Fruit fly (Drosophila melanogaster) whole organism, embryonic: Measurements from ENCODE around the gene Rbp6.

Experiments
- B-H2 ChIP-seq: fragments of 200-800 bp; sonication (Bioruptor generic); optimal IDR thresholded peaks from 2 replicates; lab custom pipeline; 2018; ENCODE audit warnings: missing biosample characterization, mild to moderate bottlenecking, missing genetic modification characterization
- BEAF-32 ChIP-seq: fragments of 200-800 bp; sonication (Bioruptor generic); optimal IDR thresholded peaks from 3 replicates; lab custom pipeline; 2017; ENCODE audit warnings: missing biosample characterization, missing genetic modification characterization, mild to moderate bottlenecking, moderate library complexity, missing genetic modification reagents
- C15 ChIP-seq: fragments of 200-800 bp; sonication (Bioruptor generic); IDR thresholded peaks from 3 replicates; pipeline ENCODE4 v1.3.6; 2022; ENCODE audit warnings: missing biosample characterization, missing genetic modification characterization
- CG11696 ChIP-seq: fragments of 200-800 bp; sonication (Bioruptor generic); IDR thresholded peaks from 2 replicates; pipeline ENCODE4 v1.3.6; 2022; ENCODE audit warnings: missing biosample characterization, missing genetic modification characterization
- CG14441 ChIP-seq: fragments of 200-800 bp; sonication (Bioruptor generic); IDR thresholded peaks from 2 replicates; pipeline ENCODE4 v1.3.6; 2022; ENCODE audit warnings: missing biosample characterization, missing genetic modification characterization
- CG15601 ChIP-seq: fragments of 200-800 bp; sonication (Bioruptor generic); optimal IDR thresholded peaks from 3 replicates; lab custom pipeline; 2019; ENCODE audit warnings: missing biosample characterization, mild to moderate bottlenecking, missing genetic modification characterization, moderate library complexity
- CG16779 ChIP-seq: fragments of 200-800 bp; sonication (Bioruptor generic); IDR thresholded peaks from 2 replicates; pipeline ENCODE4 v1.3.6; 2022; ENCODE audit warnings: missing biosample characterization, missing genetic modification characterization
- CG32532 ChIP-seq: fragments of 200-800 bp; sonication (Bioruptor generic); IDR thresholded peaks from 2 replicates; pipeline ENCODE4 v1.3.6; 2022; ENCODE audit warnings: missing biosample characterization, missing genetic modification characterization
- CG8290 ChIP-seq, 3 experiments: fragments of 200-800 bp; sonication (Bioruptor generic); optimal IDR thresholded peaks; 2 replicates each; lab custom pipeline; 2016 to 2019; ENCODE audit warnings: missing biosample characterization in 3 of 3, missing genetic modification characterization in 3 of 3, mild to moderate bottlenecking in 2 of 3, moderate library complexity in 1 of 3
- CG8765 ChIP-seq: fragments of 200-800 bp; sonication (Bioruptor generic); IDR thresholded peaks from 2 replicates; pipeline ENCODE4 v1.3.6; 2022; ENCODE audit warnings: missing biosample characterization, missing genetic modification characterization
- CG9817 ChIP-seq: fragments of 200-800 bp; sonication (Bioruptor generic); optimal IDR thresholded peaks from 2 replicates; lab custom pipeline; 2018; ENCODE audit warnings: missing biosample characterization, mild to moderate bottlenecking, missing genetic modification characterization, moderate library complexity
- CG9932 ChIP-seq: fragments of 200-800 bp; sonication (Bioruptor generic); IDR thresholded peaks from 2 replicates; pipeline ENCODE4 v1.3.6; 2022; ENCODE audit warnings: missing biosample characterization, missing genetic modification characterization
- Dbx ChIP-seq: fragments of 200-800 bp; sonication (Bioruptor generic); IDR thresholded peaks from 3 replicates; pipeline ENCODE4 v1.3.6; 2022; ENCODE audit warnings: missing biosample characterization, missing genetic modification characterization
- Deaf1 ChIP-seq: fragments of 200-800 bp; optimal IDR thresholded peaks from 3 replicates; lab custom pipeline; 2019; ENCODE audit warnings: missing biosample characterization, mild to moderate bottlenecking, missing genetic modification characterization, moderate library complexity
- Dip3 ChIP-seq: fragments of 200-800 bp; sonication (Bioruptor generic); optimal IDR thresholded peaks from 3 replicates; lab custom pipeline; 2016; ENCODE audit warnings: missing biosample characterization, missing genetic modification characterization
- Dll ChIP-seq: fragments of 200-800 bp; sonication (Bioruptor generic); IDR thresholded peaks from 4 replicates; pipeline ENCODE4 v1.3.6; 2022; ENCODE audit warnings: missing biosample characterization, missing genetic modification characterization; ENCODE audit not compliant: partially characterized antibody
- Hey ChIP-seq: fragments of 200-800 bp; sonication (Bioruptor generic); optimal IDR thresholded peaks from 3 replicates; lab custom pipeline; 2018; ENCODE audit warnings: missing biosample characterization, mild to moderate bottlenecking, missing genetic modification characterization
- Hmr ChIP-seq: fragments of 200-800 bp; sonication (Bioruptor generic); optimal IDR thresholded peaks from 3 replicates; lab custom pipeline; 2017; ENCODE audit warnings: mild to moderate bottlenecking, missing biosample characterization, missing genetic modification reagents, missing genetic modification characterization
- MESR4 ChIP-seq: fragments of 200-800 bp; sonication (Bioruptor generic); optimal IDR thresholded peaks from 2 replicates; lab custom pipeline; 2018; ENCODE audit warnings: missing biosample characterization, mild to moderate bottlenecking, missing genetic modification characterization, moderate library complexity
- Rfx ChIP-seq: fragments of 200-800 bp; sonication (Bioruptor generic); IDR thresholded peaks from 2 replicates; pipeline ENCODE4 v1.3.6; 2022; ENCODE audit warnings: missing biosample characterization, missing genetic modification characterization
- al ChIP-seq: fragments of 200-800 bp; sonication (Bioruptor generic); IDR thresholded peaks from 2 replicates; pipeline ENCODE4 v1.3.6; 2022; ENCODE audit warnings: missing biosample characterization, missing genetic modification characterization
- exex ChIP-seq: fragments of 200-800 bp; sonication (Bioruptor generic); optimal IDR thresholded peaks from 4 replicates; lab custom pipeline; 2018; ENCODE audit warnings: missing biosample characterization, mild to moderate bottlenecking, missing genetic modification characterization, moderate library complexity
- grau ChIP-seq: fragments of 200-800 bp; optimal IDR thresholded peaks from 3 replicates; lab custom pipeline; 2019; ENCODE audit warnings: missing biosample characterization, mild to moderate bottlenecking, missing genetic modification characterization, moderate library complexity
- lab ChIP-seq: fragments of 200-800 bp; sonication (Bioruptor generic); optimal IDR thresholded peaks from 3 replicates; lab custom pipeline; 2017; ENCODE audit warnings: missing biosample characterization, missing genetic modification characterization, mild to moderate bottlenecking, moderate library complexity, missing genetic modification reagents
- lov ChIP-seq, 2 experiments: fragments of 200-800 bp in 1 of 2; fragments of >200 bp in 1 of 2; sonication (Bioruptor generic) in 1 of 2; IDR thresholded peaks in 1 of 2; optimal IDR thresholded peaks in 1 of 2; 2 replicates in 1 of 2; 3 replicates in 1 of 2; pipeline versions ENCODE4 v1.3.6 to Lab custom; 2017 to 2022; ENCODE audit warnings: missing biosample characterization in 1 of 2, missing genetic modification characterization in 1 of 2
- rib ChIP-seq: fragments of 200-800 bp; sonication (Bioruptor generic); IDR thresholded peaks from 2 replicates; pipeline ENCODE4 v1.3.6; 2022; ENCODE audit warnings: missing biosample characterization, missing genetic modification characterization
- seq ChIP-seq: fragments of 200-800 bp; sonication (Bioruptor generic); IDR thresholded peaks from 2 replicates; pipeline ENCODE4 v1.3.6; 2022; ENCODE audit warnings: missing biosample characterization, missing genetic modification characterization
- slbo ChIP-seq: fragments of 200-800 bp; sonication (Bioruptor generic); IDR thresholded peaks from 2 replicates; pipeline ENCODE4 v1.3.6; 2022; ENCODE audit warnings: missing biosample characterization, missing genetic modification characterization
- sug ChIP-seq: fragments of 200-800 bp; optimal IDR thresholded peaks from 2 replicates; lab custom pipeline; 2019; ENCODE audit warnings: missing biosample characterization, mild to moderate bottlenecking, missing genetic modification characterization, moderate library complexity
- tgo ChIP-seq: fragments of 200-800 bp; sonication (Bioruptor generic); IDR thresholded peaks from 3 replicates; pipeline ENCODE4 v1.3.6; 2022; ENCODE audit warnings: missing biosample characterization, missing genetic modification characterization

Rbp6 gene

DNA sequence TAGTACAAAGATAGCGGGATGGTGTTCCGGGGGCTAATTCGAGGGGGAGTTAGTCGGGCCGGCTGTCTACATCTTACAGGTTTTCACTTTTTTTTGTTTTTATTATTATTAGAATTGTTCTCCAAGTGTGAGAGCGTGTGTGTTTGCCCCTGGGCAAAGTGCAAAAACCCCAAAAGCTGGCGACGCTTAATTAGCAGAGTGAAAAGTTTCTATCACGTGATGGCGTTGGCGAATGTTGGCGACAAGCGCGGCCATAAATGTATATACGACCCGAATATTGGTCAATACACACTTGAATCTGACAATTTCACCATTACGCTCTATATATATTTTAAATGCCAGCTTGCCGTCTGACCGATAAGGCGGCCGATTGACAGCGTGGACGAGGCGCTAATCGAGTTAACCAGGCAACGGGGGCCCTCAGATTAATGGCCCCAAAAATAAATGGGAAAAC lies 229.1 kb downstream of the Rbp6 start (continued):
- TF ChIP-seq CG15601 (tag; lab: Kevin White, UChicago) (no peak), C15 (GFP tag; lab: Robert Waterston, UW) (0 out of 3 replicates have a peak, but pooled peaks have one; percentile 24), MESR4 (GFP tag; lab: Kevin White, UChicago) (no peak), tgo (GFP tag; lab: Robert Waterston, UW) (no peak), seq (0 out of 2 replicates have a peak, but pooled peaks have one; percentile 14), Dip3 (GFP tag; lab: Kevin White, UChicago) (no peak), CG9817 (tag; lab: Kevin White, UChicago) (no peak), grau (tag; lab: Kevin White, UChicago) (no peak), Hey (tag; lab: Kevin White, UChicago) (no peak), CG11696 (GFP tag; lab: Robert Waterston, UW) (peak; percentile 74), BEAF-32 (GFP tag; lab: Kevin White, UChicago) (no peak), sug (tag; lab: Kevin White, UChicago) (peak; percentile 78), CG8290 (GFP tag; optimal IDR thresholded peaks at IDR 0.05; lab: Kevin White, UChicago) (no peak), CG8290 (tag; optimal IDR thresholded peaks at IDR 0.05; lab: Kevin White, UChicago) (peak in 1 of 2 experiments; percentile 59), lov (optimal IDR thresholded peaks at IDR 0.05; lab: Kevin White, UChicago) (no peak), lov (GFP tag; IDR thresholded peaks at IDR 0.05; lab: Robert Waterston, UW) (no peak), CG16779 (GFP tag; lab: Robert Waterston, UW) (no peak), CG32532 (GFP tag; lab: Robert Waterston, UW) (peak; percentile 55; the same call in 1 of the 2 replicates), CG14441 (GFP tag; lab: Robert Waterston, UW) (peak; percentile 40; the same call in 1 of the 2 replicates), Dbx (0 out of 3 replicates have a peak, but pooled peaks have one; percentile 19), B-H2 (GFP tag; lab: Kevin White, UChicago) (peak; percentile 36), Deaf1 (tag; lab: Kevin White, UChicago) (no peak), lab (GFP tag; lab: Kevin White, UChicago) (peak; percentile 15), rib (GFP tag; lab: Robert Waterston, UW) (peak; percentile 34; the same call in 1 of the 2 replicates), Hmr (GFP tag; lab: Kevin White, UChicago) (peak; percentile 14), CG8765 (GFP tag; lab: Robert Waterston, UW) (no peak), Rfx (peak; percentile 26; the same call in 1 of the 2 replicates), al (GFP tag; lab: Robert Waterston, UW) (peak; percentile 11; the same call in 1 of the 2 replicates), exex (peak; percentile 84), slbo (GFP tag; lab: Robert Waterston, UW) (0 out of 2 replicates have a peak, but pooled peaks have one; percentile 15), Dll (GFP tag; lab: Robert Waterston, UW) (0 out of 4 replicates have a peak, but pooled peaks have one; percentile 21), CG9932 (GFP tag; lab: Robert Waterston, UW) (peak; percentile 37; the same call in 1 of the 2 replicates)
